Fruit fly (Drosophila melanogaster) S2 (cell line): ENCODE results near the gene mtgo.

Source experiments
- CG8478 ChIP-seq: fragments of >200 bp; optimal IDR thresholded peaks from 2 replicates; lab custom pipeline; 2018
- CTCF ChIP-seq, 2 experiments: fragments of >200 bp; optimal IDR thresholded peaks; 2 replicates each; lab custom pipeline; 2018

dm6 chr2L:16498100-16498499 lies 46.7 kb upstream of the mtgo start:
- TF ChIP-seq CG8478 (lab: Kevin White, UChicago) (no peak), CTCF (optimal IDR thresholded peaks at IDR 0.05; lab: Kevin White, UChicago) (no peak)
